Worm (Caenorhabditis elegans): ENCODE measurements around the gene C18B12.4.

The C18B12.4 gene

ce11 chrX:15070137-15070536 lies 29.7 kb upstream of the C18B12.4 start:
- no peak for TF ChIP-seq ets-7 (tag; optimal IDR thresholded peaks at IDR 0.05)
- no peak for TF ChIP-seq pes-1 (GFP tag; IDR thresholded peaks at IDR 0.05)
- TF ChIP-seq hmg-4 (GFP tag; optimal IDR thresholded peaks at IDR 0.05) = no peak
- no peak for TF ChIP-seq scrt-1 (GFP tag; IDR thresholded peaks at IDR 0.05)
- no peak for TF ChIP-seq tra-4 (tag; optimal IDR thresholded peaks at IDR 0.05)
- TF ChIP-seq tbx-11 (GFP tag; IDR thresholded peaks at IDR 0.05) = no peak
- no peak for TF ChIP-seq ceh-36 (tag; optimal IDR thresholded peaks at IDR 0.05)
- TF ChIP-seq hnd-1 (tag; optimal IDR thresholded peaks at IDR 0.05) = no peak
- TF ChIP-seq sea-1 (GFP tag; conservative IDR thresholded peaks at IDR 0.05) = no peak
- no peak for TF ChIP-seq flt-1 (GFP tag; IDR thresholded peaks at IDR 0.05)
- no peak for TF ChIP-seq F13C5.2 (tag; optimal IDR thresholded peaks at IDR 0.05)
- TF ChIP-seq hmbx-1 (tag; optimal IDR thresholded peaks at IDR 0.05) = no peak
- no peak for TF ChIP-seq tbx-37 (GFP tag; conservative IDR thresholded peaks at IDR 0.05)
- no peak for TF ChIP-seq ceh-13 (GFP tag; optimal IDR thresholded peaks at IDR 0.05)
- TF ChIP-seq ama-1 (optimal IDR thresholded peaks at IDR 0.05) = no peak
- TF ChIP-seq aly-1 (tag; optimal IDR thresholded peaks at IDR 0.05) = no peak
- no peak for TF ChIP-seq B0310.2 (tag; optimal IDR thresholded peaks at IDR 0.05)

- TF ChIP-seq aly-1 (tag; optimal IDR thresholded peaks at IDR 0.05) (no peak), hmbx-1 (tag; optimal IDR thresholded peaks at IDR 0.05) (no peak), hmg-4 (GFP tag; optimal IDR thresholded peaks at IDR 0.05) (no peak), tbx-11 (GFP tag; IDR thresholded peaks at IDR 0.05) (no peak), B0310.2 (tag; optimal IDR thresholded peaks at IDR 0.05) (no peak), pes-1 (GFP tag; IDR thresholded peaks at IDR 0.05) (no peak), sea-1 (GFP tag; conservative IDR thresholded peaks at IDR 0.05) (no peak), ceh-36 (tag; optimal IDR thresholded peaks at IDR 0.05) (no peak), tra-4 (tag; optimal IDR thresholded peaks at IDR 0.05) (no peak), scrt-1 (GFP tag; IDR thresholded peaks at IDR 0.05) (no peak), flt-1 (GFP tag; IDR thresholded peaks at IDR 0.05) (no peak), hnd-1 (tag; optimal IDR thresholded peaks at IDR 0.05) (no peak), ceh-13 (GFP tag; optimal IDR thresholded peaks at IDR 0.05) (no peak), F13C5.2 (tag; optimal IDR thresholded peaks at IDR 0.05) (no peak), ama-1 (optimal IDR thresholded peaks at IDR 0.05) (no peak), tbx-37 (GFP tag; conservative IDR thresholded peaks at IDR 0.05) (no peak), ets-7 (tag; optimal IDR thresholded peaks at IDR 0.05) (no peak)
Measured at ce11 chrX:15069242-15069641, 28.8 kb upstream of the C18B12.4 start, which contains the start of gene mam-6. Gene mam-6 (minus strand): TSS chrX:15069342.

- TF ChIP-seq F13C5.2 (tag; optimal IDR thresholded peaks at IDR 0.05) (no peak), flt-1 (GFP tag; IDR thresholded peaks at IDR 0.05) (no peak), aly-1 (tag; optimal IDR thresholded peaks at IDR 0.05) (no peak), ama-1 (optimal IDR thresholded peaks at IDR 0.05) (no peak), hmg-4 (GFP tag; optimal IDR thresholded peaks at IDR 0.05) (no peak), tbx-37 (GFP tag; conservative IDR thresholded peaks at IDR 0.05) (no peak), ets-7 (tag; optimal IDR thresholded peaks at IDR 0.05) (no peak), ceh-13 (GFP tag; optimal IDR thresholded peaks at IDR 0.05) (no peak), pes-1 (GFP tag; IDR thresholded peaks at IDR 0.05) (no peak), ceh-36 (tag; optimal IDR thresholded peaks at IDR 0.05) (no peak), B0310.2 (tag; optimal IDR thresholded peaks at IDR 0.05) (no peak), sea-1 (GFP tag; conservative IDR thresholded peaks at IDR 0.05) (no peak)
Measured at ce11 chrX:15060303-15060702, 19.9 kb upstream of the C18B12.4 start, which contains the start of gene fbxa-96. Gene fbxa-96 (minus strand): TSS chrX:15060403.

- TF ChIP-seq F13C5.2 (tag; optimal IDR thresholded peaks at IDR 0.05) (no peak), ets-7 (tag; optimal IDR thresholded peaks at IDR 0.05) (no peak), B0310.2 (tag; optimal IDR thresholded peaks at IDR 0.05) (no peak), scrt-1 (GFP tag; IDR thresholded peaks at IDR 0.05) (no peak), pes-1 (GFP tag; IDR thresholded peaks at IDR 0.05) (no peak), ama-1 (optimal IDR thresholded peaks at IDR 0.05) (no peak), flt-1 (GFP tag; IDR thresholded peaks at IDR 0.05) (no peak), hnd-1 (tag; optimal IDR thresholded peaks at IDR 0.05) (no peak), sea-1 (GFP tag; conservative IDR thresholded peaks at IDR 0.05) (no peak), hmg-4 (GFP tag; optimal IDR thresholded peaks at IDR 0.05) (no peak), aly-1 (tag; optimal IDR thresholded peaks at IDR 0.05) (no peak)
Measured at ce11 chrX:15057900-15058299, 17.5 kb upstream of the C18B12.4 start.

ce11 chrX:15056737-15057136 lies 16.3 kb upstream of the C18B12.4 start, which contains the start of gene H03G16.5:
Gene H03G16.5 (minus strand): TSS chrX:15056837.
- TF ChIP-seq ama-1 (optimal IDR thresholded peaks at IDR 0.05) = no peak
- TF ChIP-seq F13C5.2 (tag; optimal IDR thresholded peaks at IDR 0.05) = no peak
- TF ChIP-seq sea-1 (GFP tag; conservative IDR thresholded peaks at IDR 0.05) = no peak
- TF ChIP-seq hnd-1 (tag; optimal IDR thresholded peaks at IDR 0.05) = no peak
- no peak for TF ChIP-seq flt-1 (GFP tag; IDR thresholded peaks at IDR 0.05)
- no peak for TF ChIP-seq hmbx-1 (tag; optimal IDR thresholded peaks at IDR 0.05)
- no peak for TF ChIP-seq aly-1 (tag; optimal IDR thresholded peaks at IDR 0.05)
- no peak for TF ChIP-seq ets-7 (tag; optimal IDR thresholded peaks at IDR 0.05)

ce11 chrX:15055914-15056313 lies 15.5 kb upstream of the C18B12.4 start, which contains the start of gene H03G16.7:
Gene H03G16.7 (minus strand): TSS chrX:15056014.
- TF ChIP-seq B0310.2 (tag; optimal IDR thresholded peaks at IDR 0.05) (no peak), tbx-37 (GFP tag; conservative IDR thresholded peaks at IDR 0.05) (no peak), ceh-36 (tag; optimal IDR thresholded peaks at IDR 0.05) (no peak), hmbx-1 (tag; optimal IDR thresholded peaks at IDR 0.05) (no peak), tra-4 (tag; optimal IDR thresholded peaks at IDR 0.05) (no peak), flt-1 (GFP tag; IDR thresholded peaks at IDR 0.05) (no peak), F13C5.2 (tag; optimal IDR thresholded peaks at IDR 0.05) (no peak), tbx-11 (GFP tag; IDR thresholded peaks at IDR 0.05) (no peak), ama-1 (optimal IDR thresholded peaks at IDR 0.05) (no peak), hmg-4 (GFP tag; optimal IDR thresholded peaks at IDR 0.05) (no peak), hnd-1 (tag; optimal IDR thresholded peaks at IDR 0.05) (no peak), aly-1 (tag; optimal IDR thresholded peaks at IDR 0.05) (no peak), ceh-13 (GFP tag; optimal IDR thresholded peaks at IDR 0.05) (no peak), pes-1 (GFP tag; IDR thresholded peaks at IDR 0.05) (no peak), ets-7 (tag; optimal IDR thresholded peaks at IDR 0.05) (no peak), scrt-1 (GFP tag; IDR thresholded peaks at IDR 0.05) (no peak), sea-1 (GFP tag; conservative IDR thresholded peaks at IDR 0.05) (no peak)

- TF ChIP-seq ama-1 (optimal IDR thresholded peaks at IDR 0.05) (no peak), flt-1 (GFP tag; IDR thresholded peaks at IDR 0.05) (no peak), hmg-4 (GFP tag; optimal IDR thresholded peaks at IDR 0.05) (no peak), ets-7 (tag; optimal IDR thresholded peaks at IDR 0.05) (no peak), pes-1 (GFP tag; IDR thresholded peaks at IDR 0.05) (no peak), scrt-1 (GFP tag; IDR thresholded peaks at IDR 0.05) (no peak)
Measured at ce11 chrX:15053223-15053933, 13.0 kb upstream of the C18B12.4 start, which contains the start of gene H03G16.1. Gene H03G16.1 (plus strand): TSS chrX:15053883.

Measured in whole organism, early embryonic.